Fruit fly (Drosophila melanogaster): ENCODE measurements around the gene stnA.

Gene stnA

DNA sequence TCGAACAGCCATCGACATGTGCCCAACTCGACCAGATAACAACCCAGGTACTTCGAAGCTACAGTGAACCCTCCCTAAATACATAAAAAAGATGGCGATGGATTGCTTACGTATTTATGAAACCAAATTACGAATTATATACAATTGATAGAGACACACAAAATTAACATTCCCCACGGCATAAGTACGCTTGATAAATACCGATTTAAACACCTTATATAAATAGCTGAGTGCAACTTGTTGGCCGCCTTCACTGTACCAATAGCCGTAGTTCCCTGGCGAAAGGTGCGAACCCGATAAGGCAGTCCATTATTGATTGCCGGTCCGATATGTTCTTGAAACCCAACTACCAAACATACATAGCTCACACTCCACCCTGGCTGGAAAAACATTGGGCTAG, 6.2 kb upstream of the stnA start (continued):
- TF ChIP-seq pum (GFP tag; optimal IDR thresholded peaks at IDR 0.05) = peak; percentile 1
- TF ChIP-seq sisA (GFP tag; IDR thresholded peaks at IDR 0.05) = peak; percentile 32; the same call in 1 of the 2 replicates
- no peak for TF ChIP-seq CG17328 (GFP tag; IDR thresholded peaks at IDR 0.05)
- peak; percentile 62 for TF ChIP-seq CG14441 (GFP tag; IDR thresholded peaks at IDR 0.05)
- TF ChIP-seq Rfx (GFP tag; IDR thresholded peaks at IDR 0.05) = peak; percentile 54; the same call in 1 of the 2 replicates
- TF ChIP-seq CG9215 (GFP tag; IDR thresholded peaks at IDR 0.05) = peak; percentile 51
- peak; percentile 63 for TF ChIP-seq Ets65A (GFP tag)
- no peak for TF ChIP-seq Scr (GFP tag; IDR thresholded peaks at IDR 0.05; ENCODE audit: partially characterized antibody)
- TF ChIP-seq CG17385 (GFP tag; optimal IDR thresholded peaks at IDR 0.05) = peak; percentile 25
- no peak for TF ChIP-seq Dfd (GFP tag; optimal IDR thresholded peaks at IDR 0.05)

dm6 chrX:23007399-23007798, 3.0 kb upstream of the stnA start:
- TF ChIP-seq CG17829 (tag; optimal IDR thresholded peaks at IDR 0.05) (peak; percentile 27), al (GFP tag; IDR thresholded peaks at IDR 0.05) (0 out of 2 replicates have a peak, but pooled peaks have one; percentile 33), HmgZ (tag; optimal IDR thresholded peaks at IDR 0.05) (peak; percentile 54), CG13123 (GFP tag; optimal IDR thresholded peaks at IDR 0.05) (no peak), CG9727 (GFP tag; optimal IDR thresholded peaks at IDR 0.05) (peak; percentile 36), CG8944 (GFP tag; optimal IDR thresholded peaks at IDR 0.05) (no peak), Blimp-1 (GFP tag; optimal IDR thresholded peaks at IDR 0.05) (peak; percentile 20), vnd (GFP tag; IDR thresholded peaks at IDR 0.05; ENCODE audit: partially characterized antibody) (peak; percentile 98), CG1024 (GFP tag; IDR thresholded peaks at IDR 0.05) (peak; percentile 26; the same call in 1 of the 2 replicates), CG31388 (GFP tag; optimal IDR thresholded peaks at IDR 0.05) (no peak), sd (tag; optimal IDR thresholded peaks at IDR 0.05) (peak; percentile 11), HHEX (GFP tag; optimal IDR thresholded peaks at IDR 0.05) (peak; percentile 20), CG4424 (GFP tag; optimal IDR thresholded peaks at IDR 0.05) (peak; percentile 1), Doc2 (GFP tag; IDR thresholded peaks at IDR 0.05) (no peak), HLHmδ (GFP tag; optimal IDR thresholded peaks at IDR 0.05) (no peak), CG8388 (GFP tag; optimal IDR thresholded peaks at IDR 0.05) (peak; percentile 34), Mes4 (GFP tag; optimal IDR thresholded peaks at IDR 0.05) (no peak), pros (GFP tag; optimal IDR thresholded peaks at IDR 0.05) (no peak), PHDP (tag; optimal IDR thresholded peaks at IDR 0.05) (peak; percentile 28), CG30020 (tag; optimal IDR thresholded peaks at IDR 0.05) (peak; percentile 43), CG2712 (tag; optimal IDR thresholded peaks at IDR 0.05) (peak; percentile 38), phol (tag; optimal IDR thresholded peaks at IDR 0.05) (peak; percentile 40), CG7963 (GFP tag; IDR thresholded peaks at IDR 0.05; ENCODE audit: partially characterized antibody) (peak; percentile 97), ssp (GFP tag; IDR thresholded peaks at IDR 0.05) (peak; percentile 38; the same call in 1 of the 2 replicates), Ssrp (tag; optimal IDR thresholded peaks at IDR 0.05) (peak; percentile 29), CG12744 (GFP tag; optimal IDR thresholded peaks at IDR 0.05) (no peak), CG17359 (tag; optimal IDR thresholded peaks at IDR 0.05) (peak; percentile 15), Xbp1 (GFP tag; optimal IDR thresholded peaks at IDR 0.05) (peak; percentile 23), Med (GFP tag) (peak; percentile 82), ara (GFP tag; IDR thresholded peaks at IDR 0.05) (no peak), Dbx (GFP tag; IDR thresholded peaks at IDR 0.05) (peak; percentile 59; the same call in 2 of the 3 replicates), Abd-B (GFP tag; optimal IDR thresholded peaks at IDR 0.05) (peak; percentile 16), Dp (GFP tag; optimal IDR thresholded peaks at IDR 0.05) (peak; percentile 36), CG13894 (tag; optimal IDR thresholded peaks at IDR 0.05) (peak; percentile 28), CG11398 (GFP tag; optimal IDR thresholded peaks at IDR 0.05) (no peak), CG8290 (GFP tag; optimal IDR thresholded peaks at IDR 0.05) (peak; percentile 30), CG8290 (tag; optimal IDR thresholded peaks at IDR 0.05) (peak in 1 of 2 experiments; percentile 60), Hmr (GFP tag; optimal IDR thresholded peaks at IDR 0.05) (peak; percentile 39), ap (GFP tag; IDR thresholded peaks at IDR 0.05) (0 out of 2 replicates have a peak, but pooled peaks have one; percentile 11), YL-1 (GFP tag; optimal IDR thresholded peaks at IDR 0.05) (peak; percentile 5)
